Worm (Caenorhabditis elegans): Measurements from ENCODE around the gene unc-58.

DNA sequence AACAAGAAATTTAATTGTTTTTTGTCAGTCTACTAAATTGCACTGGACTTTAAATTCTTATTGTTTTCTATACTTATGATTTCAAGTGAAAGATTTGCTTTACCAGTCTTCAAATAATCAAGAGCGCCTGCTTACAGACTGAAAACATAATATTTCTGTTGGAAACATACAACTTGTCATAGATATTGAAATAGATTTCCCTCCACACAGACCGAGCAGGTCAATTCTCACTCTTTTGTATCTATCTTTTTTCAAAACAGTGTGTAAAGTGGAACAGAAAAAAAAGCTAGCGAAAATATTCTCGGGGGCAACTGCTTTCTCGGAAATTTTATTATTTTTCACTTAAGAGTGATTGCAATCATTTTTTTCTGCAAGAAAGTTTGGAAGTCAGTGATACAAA is 54.3 kb downstream of the unc-58 start:
- TF ChIP-seq dmd-6 (GFP tag; IDR thresholded peaks at IDR 0.05) = no peak
- no peak for TF ChIP-seq lin-39 (tag; optimal IDR thresholded peaks at IDR 0.05)
- TF ChIP-seq hlh-30 (tag; optimal IDR thresholded peaks at IDR 0.05; ENCODE audit: insufficient read depth) = no peak
- TF ChIP-seq php-3 (GFP tag; IDR thresholded peaks at IDR 0.05) = no peak
- no peak for TF ChIP-seq hif-1 (tag; optimal IDR thresholded peaks at IDR 0.05)
- no peak for TF ChIP-seq zfp-3 (GFP tag; conservative IDR thresholded peaks at IDR 0.05)
- TF ChIP-seq unc-130 (GFP tag; optimal IDR thresholded peaks at IDR 0.05) = no peak
- TF ChIP-seq fos-1 (tag; optimal IDR thresholded peaks at IDR 0.05) = no peak
- TF ChIP-seq mep-1 (tag; optimal IDR thresholded peaks at IDR 0.05) = no peak
- no peak for TF ChIP-seq ZK337.2 (GFP tag; IDR thresholded peaks at IDR 0.05)

Measured in whole organism, L4 larva.